Worm (Caenorhabditis elegans) whole organism, L2 larva: ENCODE results near the gene F19H8.2.

ENCODE experiments used
- C34F6.9 ChIP-seq: fragments of 150-350 bp; optimal IDR thresholded peaks from 2 replicates; lab custom pipeline; 2014; ENCODE audit warnings: missing biosample characterization, missing genetic modification characterization
- Y55F3AM.14 ChIP-seq: fragments of 200-800 bp; sonication (Bioruptor generic); optimal IDR thresholded peaks from 2 replicates; lab custom pipeline; 2018; ENCODE audit warnings: mild to moderate bottlenecking, missing genetic modification characterization, missing compliant biosample characterization
- ZK546.5 ChIP-seq: sonication (generic microtip); optimal IDR thresholded peaks from 2 replicates; lab custom pipeline; 2017; ENCODE audit warnings: missing biosample characterization, missing genetic modification characterization
- alr-1 ChIP-seq: fragments of 150-350 bp; optimal IDR thresholded peaks from 2 replicates; lab custom pipeline; 2014; ENCODE audit warnings: missing biosample characterization, missing genetic modification characterization
- aly-2 ChIP-seq: fragments of 150-350 bp; optimal IDR thresholded peaks from 2 replicates; lab custom pipeline; 2014; ENCODE audit warnings: missing biosample characterization, missing genetic modification characterization
- ama-1 ChIP-seq: fragments of 150-350 bp; optimal IDR thresholded peaks from 2 replicates; lab custom pipeline; 2018; ENCODE audit warnings: inconsistent platforms
- blmp-1 ChIP-seq: sonication (generic microtip); optimal IDR thresholded peaks from 2 replicates; lab custom pipeline; 2017; ENCODE audit warnings: missing genetic modification characterization, mild to moderate bottlenecking, missing compliant biosample characterization, antibody characterized with exemption, moderate library complexity; ENCODE audit not compliant: insufficient read depth
- ceh-82 ChIP-seq: fragments of 150-350 bp; optimal IDR thresholded peaks from 2 replicates; lab custom pipeline; 2014; ENCODE audit warnings: missing biosample characterization, missing genetic modification characterization
- elt-1 ChIP-seq: fragments of 150-350 bp; optimal IDR thresholded peaks from 2 replicates; lab custom pipeline; 2014; ENCODE audit warnings: missing biosample characterization, missing genetic modification characterization
- fos-1 ChIP-seq: fragments of 150-350 bp; optimal IDR thresholded peaks from 2 replicates; lab custom pipeline; 2014; ENCODE audit warnings: missing biosample characterization, missing genetic modification characterization
- gmeb-1 ChIP-seq: fragments of 150-350 bp; optimal IDR thresholded peaks from 2 replicates; lab custom pipeline; 2014; ENCODE audit warnings: missing biosample characterization, missing genetic modification characterization
- lin-11 ChIP-seq: fragments of 150-350 bp; sonication (generic microtip); optimal IDR thresholded peaks from 2 replicates; lab custom pipeline; 2014; ENCODE audit warnings: missing biosample characterization, missing genetic modification characterization, inconsistent platforms, mixed read lengths
- lin-13 ChIP-seq: fragments of 150-350 bp; optimal IDR thresholded peaks from 2 replicates; lab custom pipeline; 2014; ENCODE audit warnings: missing biosample characterization, missing genetic modification reagents, missing genetic modification characterization
- lin-39 ChIP-seq: fragments of 150-350 bp; optimal IDR thresholded peaks from 2 replicates; lab custom pipeline; 2014; ENCODE audit warnings: missing biosample characterization, missing genetic modification reagents, missing genetic modification characterization
- lsy-2 ChIP-seq, 2 experiments: fragments of 150-350 bp in 1 of 2; sonication (generic microtip) in 1 of 2; optimal IDR thresholded peaks; 2 replicates each; lab custom pipeline; 2014 to 2017; ENCODE audit warnings: missing biosample characterization in 2 of 2, missing genetic modification characterization in 2 of 2
- mab-5 ChIP-seq: fragments of 150-350 bp; optimal IDR thresholded peaks from 2 replicates; lab custom pipeline; 2014; ENCODE audit warnings: missing biosample characterization, missing genetic modification characterization
- mbf-1 ChIP-seq: sonication (generic microtip); optimal IDR thresholded peaks from 2 replicates; lab custom pipeline; 2017; ENCODE audit warnings: missing biosample characterization, missing genetic modification characterization
- mdl-1 ChIP-seq, 2 experiments: fragments of 150-350 bp in 1 of 2; sonication (generic microtip) in 1 of 2; optimal IDR thresholded peaks; 2 replicates each; lab custom pipeline; 2017; ENCODE audit warnings: missing biosample characterization in 2 of 2, missing genetic modification characterization in 2 of 2
- nhr-11 ChIP-seq: fragments of 150-350 bp; optimal IDR thresholded peaks from 2 replicates; lab custom pipeline; 2014; ENCODE audit warnings: missing biosample characterization, missing genetic modification characterization
- nhr-12 ChIP-seq: fragments of 150-350 bp; optimal IDR thresholded peaks from 2 replicates; lab custom pipeline; 2014; ENCODE audit warnings: missing biosample characterization, missing genetic modification characterization
- nhr-129 ChIP-seq: fragments of 150-350 bp; optimal IDR thresholded peaks from 2 replicates; lab custom pipeline; 2014; ENCODE audit warnings: missing biosample characterization, missing genetic modification characterization
- nhr-21 ChIP-seq: fragments of 150-350 bp; optimal IDR thresholded peaks from 2 replicates; lab custom pipeline; 2014; ENCODE audit warnings: missing biosample characterization, missing genetic modification characterization
- nhr-25 ChIP-seq: fragments of 150-350 bp; sonication (generic microtip); optimal IDR thresholded peaks from 3 replicates; lab custom pipeline; 2014; ENCODE audit warnings: missing biosample characterization, missing genetic modification characterization
- nhr-6 ChIP-seq: fragments of 150-350 bp; optimal IDR thresholded peaks from 2 replicates; lab custom pipeline; 2014; ENCODE audit warnings: missing biosample characterization, missing genetic modification characterization
- peb-1 ChIP-seq: fragments of 150-350 bp; optimal IDR thresholded peaks from 2 replicates; lab custom pipeline; 2014; ENCODE audit warnings: missing biosample characterization, missing genetic modification characterization
- sem-4 ChIP-seq: fragments of 150-350 bp; optimal IDR thresholded peaks from 2 replicates; lab custom pipeline; 2014; ENCODE audit warnings: missing biosample characterization, missing genetic modification reagents, missing genetic modification characterization
- skn-1 ChIP-seq: sonication (generic microtip); optimal IDR thresholded peaks from 2 replicates; lab custom pipeline; 2017; ENCODE audit warnings: missing biosample characterization, missing genetic modification characterization
- sma-3 ChIP-seq: sonication (generic microtip); optimal IDR thresholded peaks from 2 replicates; lab custom pipeline; 2016; ENCODE audit warnings: missing genetic modification reagents, missing genetic modification characterization, missing compliant biosample characterization
- snpc-4 ChIP-seq: fragments of 150-350 bp; optimal IDR thresholded peaks from 2 replicates; lab custom pipeline; 2014; ENCODE audit warnings: missing biosample characterization, missing genetic modification characterization
- unc-39 ChIP-seq: fragments of 150-350 bp; optimal IDR thresholded peaks from 2 replicates; lab custom pipeline; 2014; ENCODE audit warnings: missing biosample characterization, missing genetic modification characterization
- unc-55 ChIP-seq: fragments of 150-350 bp; sonication (generic microtip); optimal IDR thresholded peaks from 3 replicates; lab custom pipeline; 2014; ENCODE audit warnings: missing biosample characterization, missing genetic modification reagents, missing genetic modification characterization
- unc-62 ChIP-seq: fragments of 150-350 bp; optimal IDR thresholded peaks from 2 replicates; lab custom pipeline; 2014; ENCODE audit warnings: missing biosample characterization, missing genetic modification reagents, missing genetic modification characterization
- zag-1 ChIP-seq: fragments of 150-350 bp; optimal IDR thresholded peaks from 2 replicates; lab custom pipeline; 2014; ENCODE audit warnings: missing biosample characterization, missing genetic modification characterization
- ztf-1 ChIP-seq: fragments of 200-800 bp; sonication (Bioruptor generic); conservative IDR thresholded peaks from 2 replicates; pipeline ENCODE4 v1.3.6; 2022; ENCODE audit warnings: missing genetic modification characterization, missing compliant biosample characterization
- ztf-4 ChIP-seq: fragments of 150-350 bp; optimal IDR thresholded peaks from 2 replicates; lab custom pipeline; 2014; ENCODE audit warnings: missing biosample characterization, missing genetic modification characterization

Gene F19H8.2

DNA sequence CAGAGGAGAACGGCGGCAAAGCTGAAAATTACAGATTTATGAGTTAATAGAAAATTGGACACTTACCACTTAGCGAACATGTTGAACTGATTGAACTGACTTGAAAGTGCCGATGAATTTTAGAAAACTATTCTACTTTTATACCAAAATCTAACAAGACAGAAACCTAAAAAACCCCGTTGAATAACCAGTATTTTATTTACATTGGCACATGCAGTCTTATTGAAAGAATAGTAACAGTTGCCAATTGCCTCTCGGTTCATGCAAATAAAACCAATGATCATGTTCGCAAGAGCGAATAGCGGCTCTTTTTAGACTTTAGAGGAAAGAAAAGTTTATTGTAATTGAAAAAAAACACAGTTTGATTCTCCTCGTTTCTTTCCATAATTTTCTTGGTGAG lies 17.5 kb downstream of the F19H8.2 start, which contains the start of gene nspb-10:
nspb-10 (minus strand) TSS at position 101 of the 400 bp plus-strand sequence.
- TF ChIP-seq lsy-2 (tag; optimal IDR thresholded peaks at IDR 0.05; lab: Kevin White, UChicago): no peak
- TF ChIP-seq alr-1 (tag; lab: Kevin White, UChicago): no peak
- no peak for TF ChIP-seq skn-1
- TF ChIP-seq unc-62 (GFP tag; lab: Kevin White, UChicago): no peak
- TF ChIP-seq mbf-1: no peak
- TF ChIP-seq aly-2 (tag; lab: Kevin White, UChicago): no peak
- no peak for TF ChIP-seq ZK546.5 (tag; lab: Kevin White, UChicago)
- TF ChIP-seq ama-1 (lab: Kevin White, UChicago): no peak
- TF ChIP-seq gmeb-1 (tag; lab: Kevin White, UChicago): no peak
- TF ChIP-seq lin-39 (tag; lab: Kevin White, UChicago): no peak
- TF ChIP-seq snpc-4: no peak
- no peak for TF ChIP-seq nhr-21 (tag; lab: Kevin White, UChicago)
- TF ChIP-seq sma-3 (GFP tag; lab: Kevin White, UChicago): no peak
- no peak for TF ChIP-seq nhr-25 (tag; lab: Kevin White, UChicago)
- TF ChIP-seq ztf-1 (GFP tag; lab: Robert Waterston, UW): no peak
- no peak for TF ChIP-seq nhr-129
- no peak for TF ChIP-seq elt-1 (tag; lab: Kevin White, UChicago)
- TF ChIP-seq, all 48 proteins: peak for 0

DNA sequence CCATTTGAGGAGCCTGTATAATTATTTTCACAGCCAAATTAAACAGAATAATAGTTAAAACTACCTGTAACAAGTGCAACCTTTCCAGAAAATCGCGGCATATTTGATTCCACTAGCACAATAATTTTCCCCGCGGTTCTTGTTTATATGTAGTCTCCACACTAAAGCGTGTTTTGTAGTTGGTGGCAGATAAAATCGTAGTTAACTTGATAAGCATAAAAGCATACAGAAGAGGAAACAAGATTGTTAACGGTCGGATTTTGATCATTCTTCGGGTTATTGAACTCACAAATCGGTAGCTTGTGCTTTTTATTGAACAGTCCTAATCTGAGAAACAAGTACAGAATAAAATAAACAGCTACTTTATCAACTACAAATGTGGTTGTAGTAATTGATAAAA lies 18.3 kb downstream of the F19H8.2 start, which contains the start of gene C01G12.5:
C01G12.5 (minus strand) TSS at position 101 of the 400 bp plus-strand sequence.
- TF ChIP-seq C34F6.9 (no peak), ceh-82 (tag; lab: Kevin White, UChicago) (no peak), lin-11 (tag; lab: Kevin White, UChicago) (no peak), Y55F3AM.14 (GFP tag; lab: Kevin White, UChicago) (no peak), nhr-129 (no peak), nhr-11 (tag; lab: Kevin White, UChicago) (no peak)

DNA sequence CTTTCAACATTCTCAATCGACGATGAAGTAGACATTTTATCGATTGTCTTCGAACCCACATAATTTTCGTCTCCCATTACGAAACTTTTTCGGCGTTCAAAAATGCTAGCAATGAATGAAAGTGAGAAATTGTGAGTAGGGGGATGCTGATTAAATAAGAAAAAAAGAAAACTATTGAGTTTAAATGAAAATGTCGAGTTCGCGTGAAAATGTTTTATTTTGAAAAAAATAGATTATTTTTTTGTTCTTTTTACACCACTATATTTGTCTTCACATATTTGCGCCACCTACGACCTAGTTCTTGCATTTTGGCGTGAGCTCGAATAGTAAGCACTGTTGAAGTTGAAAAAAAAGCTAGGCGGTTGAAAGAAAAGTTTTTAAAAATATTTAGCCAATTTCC lies 23.5 kb downstream of the F19H8.2 start, which contains the start of gene C01G12.3:
C01G12.3 (minus strand) TSS at position 101 of the 400 bp plus-strand sequence.
- no peak for TF ChIP-seq mdl-1 (tag; optimal IDR thresholded peaks at IDR 0.05; lab: Kevin White, UChicago)
- TF ChIP-seq lin-13 (GFP tag; lab: Kevin White, UChicago): no peak
- TF ChIP-seq aly-2 (tag; lab: Kevin White, UChicago): no peak
- TF ChIP-seq lsy-2 (tag; optimal IDR thresholded peaks at IDR 0.05; lab: Kevin White, UChicago): no peak
- no peak for TF ChIP-seq sem-4 (tag; lab: Kevin White, UChicago)
- TF ChIP-seq nhr-6 (tag; lab: Kevin White, UChicago): no peak
- no peak for TF ChIP-seq unc-55 (GFP tag; lab: Kevin White, UChicago)
- TF ChIP-seq fos-1 (tag; lab: Kevin White, UChicago): no peak
- no peak for TF ChIP-seq blmp-1 (tag; lab: Kevin White, UChicago)
- no peak for TF ChIP-seq alr-1 (tag; lab: Kevin White, UChicago)
- no peak for TF ChIP-seq skn-1
- TF ChIP-seq ama-1 (lab: Kevin White, UChicago): no peak
- TF ChIP-seq nhr-11 (tag; lab: Kevin White, UChicago): no peak
- TF ChIP-seq zag-1: no peak
- no peak for TF ChIP-seq nhr-21 (tag; lab: Kevin White, UChicago)
- no peak for TF ChIP-seq mab-5

DNA sequence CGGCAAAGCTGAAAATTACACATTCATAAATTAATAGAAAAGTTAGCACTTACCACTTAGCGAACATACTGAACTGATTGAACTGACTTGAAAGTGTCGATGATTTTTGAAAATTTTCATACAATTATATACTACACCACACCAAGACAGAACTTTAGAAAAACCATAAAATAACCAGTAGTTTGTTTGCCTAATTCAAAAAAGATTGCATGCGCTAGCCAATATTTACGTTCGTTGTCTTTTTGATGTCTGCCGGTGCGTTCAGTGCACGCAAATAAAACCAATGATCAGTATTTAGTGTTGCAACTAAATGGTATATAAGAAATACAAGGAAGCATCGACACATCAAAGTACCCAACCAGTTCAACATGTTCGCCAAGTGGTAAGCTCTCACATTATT lies 25.1 kb downstream of the F19H8.2 start, which contains the start of the genes nspb-8 and nspb-9:
nspb-8 (minus strand) TSS at position 101 of the 400 bp plus-strand sequence.
nspb-9 (plus strand) TSS at position 311 of the 400 bp plus-strand sequence.
- TF ChIP-seq gmeb-1 (tag; lab: Kevin White, UChicago) (no peak), ztf-1 (GFP tag; lab: Robert Waterston, UW) (no peak), ama-1 (lab: Kevin White, UChicago) (no peak), nhr-21 (tag; lab: Kevin White, UChicago) (no peak), Y55F3AM.14 (GFP tag; lab: Kevin White, UChicago) (no peak), unc-55 (GFP tag; lab: Kevin White, UChicago) (no peak), unc-39 (tag; lab: Kevin White, UChicago) (no peak), lsy-2 (tag; optimal IDR thresholded peaks at IDR 0.05; lab: Kevin White, UChicago) (no peak), elt-1 (tag; lab: Kevin White, UChicago) (no peak), snpc-4 (no peak), peb-1 (no peak), blmp-1 (tag; lab: Kevin White, UChicago) (no peak), alr-1 (tag; lab: Kevin White, UChicago) (no peak), nhr-12 (tag; lab: Kevin White, UChicago) (no peak), lin-11 (tag; lab: Kevin White, UChicago) (no peak), ztf-4 (tag; lab: Kevin White, UChicago) (no peak)
